Worm (Caenorhabditis elegans): ENCODE data around the gene lipl-6.

DNA sequence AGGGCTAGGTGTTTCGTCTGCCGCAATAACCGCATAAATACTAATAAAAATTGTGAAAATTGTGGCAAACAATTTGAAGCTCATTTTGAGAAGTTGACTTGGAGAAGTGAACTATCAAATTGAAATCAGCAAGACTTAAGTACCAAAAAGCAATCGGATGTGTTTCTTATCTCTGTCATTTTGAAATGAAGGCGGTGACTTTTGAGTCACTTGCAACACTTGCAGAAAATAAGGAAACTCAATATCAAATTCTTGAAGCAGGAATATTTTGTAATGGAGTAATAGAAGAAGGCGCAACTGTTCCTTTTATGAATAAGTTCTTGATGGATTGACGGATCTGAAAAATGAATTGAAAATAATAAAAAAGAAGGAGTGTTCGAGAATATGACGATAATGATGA lies 17.2 kb upstream of the lipl-6 start, which contains the start of gene T07H8.11:
- TF ChIP-seq nhr-237 (tag; optimal IDR thresholded peaks at IDR 0.05) (no peak), hmg-1.1 (GFP tag; IDR thresholded peaks at IDR 0.05) (no peak), pha-4 (GFP tag; IDR thresholded peaks at IDR 0.05) (no peak), pha-4 (tag; optimal IDR thresholded peaks at IDR 0.05) (no peak)
